Worm (Caenorhabditis elegans) whole organism, dauer: ENCODE results near the gene pqn-32.
"Not testable (repeated sequence)": the region's sequence is repeated elsewhere in the genome, so short reads cannot be mapped to it uniquely, and the experiment has no call there.

Experiments used
- unc-62 ChIP-seq: sonication (generic microtip); optimal IDR thresholded peaks from 2 replicates; lab custom pipeline; 2017; ENCODE audit warnings: missing biosample characterization, missing genetic modification reagents, missing genetic modification characterization

pqn-32 gene

DNA sequence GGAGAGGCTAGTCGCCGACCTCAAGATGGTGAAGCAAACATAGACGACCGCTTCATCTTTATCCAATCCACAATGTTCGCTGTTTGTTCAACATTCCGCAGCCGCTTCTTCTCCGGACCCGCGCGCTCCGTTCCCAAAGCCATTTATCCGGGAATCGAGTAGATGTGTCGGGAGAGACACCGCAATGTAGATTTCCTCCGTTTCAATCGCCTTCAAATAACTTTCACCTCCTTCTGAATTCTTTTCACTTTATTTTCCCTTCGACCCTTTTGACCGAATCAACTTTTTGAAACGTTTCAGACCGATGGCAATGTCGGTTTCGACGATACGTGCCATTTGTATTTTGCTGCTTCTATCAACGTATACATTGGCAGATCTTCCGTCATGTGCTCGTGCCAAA is at the start of gene pqn-32:
TSS of gene pqn-32 (plus strand) at position 301 of the 400 bp plus-strand sequence.
- no peak for TF ChIP-seq unc-62 (GFP tag; lab: Kevin White, UChicago)

ce11 chrII:13059196-13059595 is 48.6 kb upstream of the pqn-32 start:
- no peak for TF ChIP-seq unc-62 (GFP tag; lab: Kevin White, UChicago)

- no peak for TF ChIP-seq unc-62 (GFP tag; lab: Kevin White, UChicago)
Measured at ce11 chrII:13065251-13065650, 42.6 kb upstream of the pqn-32 start.

DNA sequence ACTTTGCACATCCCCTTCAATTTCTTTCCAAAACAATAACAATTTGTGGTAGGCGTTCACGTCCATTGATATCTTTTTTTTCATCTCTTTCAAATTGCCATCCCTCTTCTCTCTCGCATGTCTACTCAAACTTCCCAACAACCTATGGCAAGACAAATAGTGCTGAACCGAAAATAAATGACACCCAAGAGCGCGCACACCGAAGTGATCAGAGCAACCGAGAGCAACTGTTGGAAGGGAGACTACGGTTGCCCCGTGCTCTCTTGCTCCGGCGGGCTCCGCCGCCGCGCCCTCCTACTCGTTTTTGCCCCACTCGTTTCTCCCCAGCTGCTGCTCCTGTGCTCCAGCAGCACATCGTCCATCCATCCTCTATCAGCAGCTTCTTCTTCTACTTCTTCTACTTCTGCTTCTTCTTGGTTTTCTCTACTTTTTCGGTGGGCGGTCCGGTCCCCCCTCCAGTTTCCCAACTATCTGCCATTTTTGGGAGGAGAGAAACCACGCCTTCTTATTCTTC is 41.0 kb upstream of the pqn-32 start:
- TF ChIP-seq unc-62 (GFP tag; lab: Kevin White, UChicago), result no peak

DNA sequence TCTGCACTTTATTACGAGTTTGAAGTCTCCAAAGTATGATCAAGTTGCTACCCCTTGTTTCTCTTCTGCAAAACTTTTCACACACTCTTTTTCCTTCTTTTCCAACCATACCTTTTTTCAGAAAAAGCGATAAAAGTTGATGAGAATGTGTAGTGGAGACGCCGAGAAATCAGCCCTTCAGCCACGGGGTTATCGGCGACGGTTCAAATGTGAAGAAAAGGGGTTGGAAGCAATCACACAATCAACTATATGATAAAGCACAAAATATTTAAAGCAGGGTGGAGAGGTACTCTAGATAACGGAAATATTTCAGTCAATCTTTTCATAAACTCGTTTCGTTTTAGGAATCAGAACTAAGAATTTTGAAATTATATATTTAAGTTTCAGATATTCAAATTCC is 34.7 kb upstream of the pqn-32 start, which contains the start of gene F42G4.5:
TSS of gene F42G4.5 (plus strand) at position 379 of the 400 bp plus-strand sequence.
- TF ChIP-seq unc-62 (GFP tag; lab: Kevin White, UChicago), result no peak

- no peak for TF ChIP-seq unc-62 (GFP tag; lab: Kevin White, UChicago)
Measured at ce11 chrII:13073742-13074141, 34.1 kb upstream of the pqn-32 start.

DNA sequence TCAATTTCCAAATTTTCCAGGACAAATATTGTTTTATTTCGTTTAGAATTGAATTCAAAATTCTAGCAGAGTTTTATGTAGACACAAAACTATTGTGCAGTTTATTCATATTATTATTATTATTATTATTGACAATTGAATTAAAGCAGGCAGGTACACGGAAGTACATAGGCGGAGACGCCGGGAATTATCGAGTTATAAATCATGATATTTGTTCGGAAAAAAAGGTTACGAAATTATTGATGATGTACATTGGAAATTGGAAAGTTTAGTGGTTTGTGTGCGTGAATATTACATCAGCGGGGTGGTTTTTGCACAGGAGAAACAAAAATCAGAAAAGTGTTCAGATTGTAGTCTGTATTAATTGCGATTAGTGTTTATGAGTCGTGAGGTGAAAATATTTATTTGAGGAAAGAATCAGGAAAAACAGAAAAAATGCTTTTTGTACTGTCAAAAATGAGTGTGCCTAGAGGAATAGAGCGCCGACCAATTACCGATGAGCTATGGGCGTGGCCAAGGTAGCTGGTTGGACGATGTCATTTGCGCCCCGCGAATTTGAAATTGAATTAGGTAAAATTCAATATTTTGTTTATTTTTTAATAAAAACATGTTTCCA is 31.4 kb upstream of the pqn-32 start:
- TF ChIP-seq unc-62 (GFP tag; lab: Kevin White, UChicago), result no peak

DNA sequence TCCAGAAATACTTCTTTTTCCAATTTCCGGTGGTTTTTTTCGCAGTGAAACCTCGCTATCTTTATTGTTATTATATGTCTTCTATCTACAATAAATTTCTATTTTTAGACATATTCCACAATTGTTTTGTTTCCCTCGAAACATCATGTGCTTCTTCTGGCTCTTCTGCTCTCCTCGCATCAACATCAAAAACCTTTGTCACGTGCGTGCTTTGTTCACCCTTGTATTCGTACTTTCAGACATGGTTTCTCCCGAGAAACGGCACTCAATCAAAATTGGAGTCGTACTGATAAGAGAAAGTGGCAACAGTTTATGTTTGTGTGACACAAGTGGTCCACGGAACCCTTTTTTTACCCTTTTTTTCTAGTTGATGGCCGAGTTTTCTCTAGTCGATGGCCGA is 30.1 kb upstream of the pqn-32 start:
- no peak for TF ChIP-seq unc-62 (GFP tag; lab: Kevin White, UChicago)

DNA sequence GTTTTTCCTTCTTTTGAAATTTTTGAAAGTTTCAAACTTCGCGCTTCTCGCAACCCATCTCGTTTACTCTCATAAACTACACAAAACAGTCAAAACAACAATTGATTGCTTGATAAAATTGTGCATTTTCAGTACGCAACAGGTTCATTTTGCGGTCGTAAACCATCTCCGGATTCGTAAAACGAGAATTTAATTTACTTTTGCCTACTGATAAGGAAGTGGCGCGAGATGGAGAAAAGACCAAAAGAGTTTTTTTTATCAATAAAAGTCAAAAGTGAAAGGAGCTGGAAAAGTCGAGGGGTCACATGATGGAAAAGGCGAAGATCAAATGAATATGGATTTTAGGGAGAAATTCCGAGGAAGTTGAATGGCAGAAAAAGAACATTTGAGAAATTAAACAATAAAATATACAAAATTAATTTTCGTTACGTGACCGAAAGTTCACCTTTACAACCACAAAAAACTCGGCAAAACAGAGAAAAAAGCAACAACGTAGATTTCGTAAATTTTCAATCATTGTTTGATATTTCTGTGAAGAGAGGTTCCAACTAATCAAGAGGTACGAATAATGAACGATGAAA is 28.9 kb upstream of the pqn-32 start, which contains the start of gene F42G4.6:
TSS of gene F42G4.6 (plus strand) at position 531 of the 581 bp plus-strand sequence.
- no peak for TF ChIP-seq unc-62 (GFP tag; lab: Kevin White, UChicago)

DNA sequence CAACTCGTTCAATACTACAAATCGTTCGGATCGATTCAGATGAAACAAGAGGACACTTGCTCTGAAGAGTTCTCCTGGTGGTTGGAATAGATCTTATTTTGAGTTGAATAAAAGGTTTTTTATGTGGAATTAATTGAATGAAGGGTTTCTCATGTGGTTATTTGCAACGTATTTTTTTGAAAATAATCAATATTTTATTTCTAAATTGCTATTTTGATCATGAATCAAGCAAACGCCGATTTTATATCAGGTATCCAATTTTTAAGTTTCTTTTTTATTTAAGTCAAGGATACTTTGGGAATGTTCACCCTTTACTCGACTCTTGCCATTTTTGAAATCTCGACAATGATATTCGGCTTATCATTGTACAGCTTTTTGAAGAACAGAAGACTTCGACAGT is 27.2 kb upstream of the pqn-32 start, which contains the start of gene Y81G3A.2:
TSS of gene Y81G3A.2 (plus strand) at position 301 of the 400 bp plus-strand sequence.
- not testable (repeated sequence) for TF ChIP-seq unc-62 (GFP tag; lab: Kevin White, UChicago)

- TF ChIP-seq unc-62 (GFP tag; lab: Kevin White, UChicago), result not testable (repeated sequence)
Measured at ce11 chrII:13082403-13082802, 25.4 kb upstream of the pqn-32 start, which contains the start of gene Y81G3A.6. Gene Y81G3A.6 (minus strand): TSS chrII:13082503.

- no peak for TF ChIP-seq unc-62 (GFP tag; lab: Kevin White, UChicago)
Measured at ce11 chrII:13083752-13084214, 24.0 kb upstream of the pqn-32 start, which contains the start of the genes Y81G3A.1 and gcn-2. Gene Y81G3A.1 (minus strand): TSS chrII:13083926. Gene gcn-2 (plus strand): TSS chrII:13084164.

DNA sequence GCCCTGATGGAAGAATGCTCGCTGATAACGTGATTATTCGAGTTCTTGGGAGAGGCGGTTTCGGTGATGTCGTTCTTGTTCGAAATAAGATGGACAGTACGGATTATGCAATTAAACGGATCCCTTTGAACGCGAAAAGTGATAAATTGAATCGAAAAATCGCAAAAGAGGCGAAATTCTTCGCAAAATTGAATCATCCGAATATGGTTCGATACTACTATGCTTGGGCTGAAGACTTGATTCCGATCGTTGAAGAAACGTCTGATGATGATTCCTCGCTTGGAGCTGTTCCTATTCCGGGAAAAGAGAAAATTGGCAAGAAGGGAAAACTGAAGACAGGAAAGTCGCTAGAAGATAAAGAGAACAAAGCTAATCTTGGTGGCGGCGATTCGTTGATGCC is 21.9 kb upstream of the pqn-32 start:
- TF ChIP-seq unc-62 (GFP tag; lab: Kevin White, UChicago), result no peak

DNA sequence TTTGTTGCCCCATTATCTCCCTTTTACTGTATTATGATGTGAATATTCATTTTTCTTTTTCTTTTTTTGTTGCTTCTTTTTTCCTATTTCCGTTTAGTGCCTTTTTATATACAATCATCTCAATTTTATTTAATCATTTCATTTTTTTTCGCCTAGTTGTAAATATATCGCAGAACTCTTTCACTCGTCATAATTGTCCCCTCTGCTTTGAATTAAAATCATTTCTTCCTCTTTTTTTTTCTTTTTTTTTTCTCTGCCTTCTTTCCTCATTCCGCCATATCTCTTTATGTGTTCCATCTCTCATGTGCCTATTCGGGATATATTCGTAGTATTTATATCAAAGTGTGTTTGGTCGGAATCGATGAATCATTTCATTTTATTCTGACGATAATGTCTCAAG is 16.7 kb upstream of the pqn-32 start, which contains the start of gene Y81G3A.4:
TSS of gene Y81G3A.4 (plus strand) at position 301 of the 400 bp plus-strand sequence.
- no peak for TF ChIP-seq unc-62 (GFP tag; lab: Kevin White, UChicago)

- TF ChIP-seq unc-62 (GFP tag; lab: Kevin White, UChicago), result no peak
Measured at ce11 chrII:13091857-13092256, 16.0 kb upstream of the pqn-32 start.

DNA sequence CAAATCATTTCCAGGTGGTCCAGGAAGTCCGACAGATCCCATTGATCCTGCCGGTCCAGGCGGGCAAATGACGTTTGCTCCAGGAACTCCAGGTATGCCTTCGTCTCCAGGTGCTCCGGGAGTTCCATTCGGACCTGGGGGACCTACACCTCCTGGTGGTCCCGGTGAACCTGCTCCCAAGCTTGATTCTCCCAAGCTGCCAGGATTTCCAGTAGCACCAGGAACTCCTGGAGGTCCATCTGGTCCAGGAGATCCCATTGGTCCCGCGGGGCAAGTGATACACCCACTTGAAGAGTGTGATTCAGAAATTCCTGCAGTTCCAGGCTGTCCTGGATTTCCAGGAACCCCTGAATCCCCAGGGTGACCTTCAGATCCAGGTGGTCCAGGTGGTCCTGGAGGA is 11.5 kb upstream of the pqn-32 start:
- no peak for TF ChIP-seq unc-62 (GFP tag; lab: Kevin White, UChicago)
